Fruit fly (Drosophila melanogaster): Measurements from ENCODE around the gene CG17782.

The CG17782 gene

DNA sequence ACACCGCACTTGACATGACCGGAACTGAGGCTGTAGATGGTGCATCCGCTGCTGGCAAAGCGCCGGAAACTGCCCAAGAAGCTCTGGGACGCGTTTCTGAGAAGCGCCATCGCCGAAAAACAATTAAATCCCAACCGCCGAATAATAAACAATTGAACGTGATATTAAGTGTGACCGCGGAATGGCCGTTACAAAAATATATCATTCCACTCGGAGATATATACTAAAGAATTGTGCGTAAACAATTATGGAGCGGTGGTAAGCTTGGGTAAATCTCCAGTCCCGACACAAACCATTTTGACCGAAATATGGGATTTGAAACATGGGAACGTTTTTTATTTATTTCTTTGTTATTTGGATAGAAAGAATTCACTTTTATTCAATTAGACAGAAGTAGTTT, 12.6 kb downstream of the CG17782 start, which contains the start of gene CG18528 (continued):
- TF ChIP-seq CG18476 (GFP tag; optimal IDR thresholded peaks at IDR 0.05) (no peak), Med (GFP tag) (peak; percentile 86), exex (tag; optimal IDR thresholded peaks at IDR 0.05) (peak; percentile 6), C15 (GFP tag; IDR thresholded peaks at IDR 0.05) (no peak), Hmx (GFP tag; optimal IDR thresholded peaks at IDR 0.05) (no peak), fd96Cb (tag; optimal IDR thresholded peaks at IDR 0.05) (no peak), CG16813 (GFP tag; IDR thresholded peaks at IDR 0.05; ENCODE audit: partially characterized antibody) (no peak), CG17568 (GFP tag; optimal IDR thresholded peaks at IDR 0.05) (no peak), sisA (GFP tag; IDR thresholded peaks at IDR 0.05) (no peak), tna (GFP tag; IDR thresholded peaks at IDR 0.05; ENCODE audit: partially characterized antibody) (no peak), CG9817 (tag; optimal IDR thresholded peaks at IDR 0.05) (no peak), CG3995 (GFP tag; optimal IDR thresholded peaks at IDR 0.05) (peak; percentile 71), mld (GFP tag; IDR thresholded peaks at IDR 0.05; ENCODE audit: partially characterized antibody) (no peak), NfI (GFP tag; optimal IDR thresholded peaks at IDR 0.05) (no peak), Tbp (GFP tag; optimal IDR thresholded peaks at IDR 0.05) (no peak), row (GFP tag; IDR thresholded peaks at IDR 0.05) (no peak), Sox100B (GFP tag; optimal IDR thresholded peaks at IDR 0.05) (no peak), CG9609 (GFP tag; optimal IDR thresholded peaks at IDR 0.05) (no peak), Abd-B (GFP tag; optimal IDR thresholded peaks at IDR 0.05) (peak; percentile 82), Adf1 (GFP tag; IDR thresholded peaks at IDR 0.05) (no peak), gt (GFP tag; IDR thresholded peaks at IDR 0.05) (no peak), Usf (GFP tag; optimal IDR thresholded peaks at IDR 0.05) (no peak), CG14441 (GFP tag; IDR thresholded peaks at IDR 0.05) (no peak), CG30403 (GFP tag; optimal IDR thresholded peaks at IDR 0.05) (no peak), twi (tag; optimal IDR thresholded peaks at IDR 0.05) (no peak), CG11093 (GFP tag; IDR thresholded peaks at IDR 0.05) (no peak), CG3847 (GFP tag; IDR thresholded peaks at IDR 0.05) (no peak), ATbp (GFP tag; optimal IDR thresholded peaks at IDR 0.05) (no peak), wek (GFP tag; optimal IDR thresholded peaks at IDR 0.05) (no peak), B-H2 (GFP tag; optimal IDR thresholded peaks at IDR 0.05) (no peak), gfzf (GFP tag; optimal IDR thresholded peaks at IDR 0.05) (peak; percentile 96), CG9876 (GFP tag; optimal IDR thresholded peaks at IDR 0.05) (no peak), CG11398 (GFP tag; optimal IDR thresholded peaks at IDR 0.05) (no peak), vnd (GFP tag; IDR thresholded peaks at IDR 0.05; ENCODE audit: partially characterized antibody) (no peak), bigmax (GFP tag; optimal IDR thresholded peaks at IDR 0.05) (no peak), CG8478 (optimal IDR thresholded peaks at IDR 0.05) (no peak), sima (GFP tag; optimal IDR thresholded peaks at IDR 0.05) (no peak), CG1832 (GFP tag; optimal IDR thresholded peaks at IDR 0.05) (no peak), unpg (GFP tag; optimal IDR thresholded peaks at IDR 0.05) (no peak), kah (GFP tag; optimal IDR thresholded peaks at IDR 0.05) (no peak), Hr39 (optimal IDR thresholded peaks at IDR 0.05) (no peak), CoRest (tag; optimal IDR thresholded peaks at IDR 0.05) (peak; percentile 64), CTCF (GFP tag; optimal IDR thresholded peaks at IDR 0.05) (peak; percentile 62), fd102C (GFP tag; optimal IDR thresholded peaks at IDR 0.05) (no peak), CG6689 (GFP tag; IDR thresholded peaks at IDR 0.05) (no peak), CG9797 (GFP tag; optimal IDR thresholded peaks at IDR 0.05) (peak; percentile 82), Dll (GFP tag; IDR thresholded peaks at IDR 0.05; ENCODE audit: partially characterized antibody) (peak; percentile 24; the same call in 1 of the 4 replicates), CG15269 (tag; optimal IDR thresholded peaks at IDR 0.05) (no peak), her (GFP tag; optimal IDR thresholded peaks at IDR 0.05) (peak; percentile 82), chif (GFP tag; optimal IDR thresholded peaks at IDR 0.05) (no peak), gro (GFP tag; optimal IDR thresholded peaks at IDR 0.05) (no peak), CHES-1-like (GFP tag; optimal IDR thresholded peaks at IDR 0.05) (peak; percentile 39), E2f2 (GFP tag; IDR thresholded peaks at IDR 0.05) (peak; percentile 68)

Measured in whole organism, embryonic.